Comparison of ENCODE assay signal across 3 worm cellular contexts in genomic region chrIII:8319100-8319499, ce11.
TF ChIP-seq lines count a peak whose summit lies in the region.

TSS of gene F10E9.11 (minus strand) at chrIII:8319260.

TF ChIP-seq in whole organism, L1 larva, 84 proteins besides CTCF, POLR2A, EP300 and RAD21 (continued from another document and continues in another):
- TF ChIP-seq zip-4 (GFP tag; optimal IDR thresholded peaks at IDR 0.05; lab: Kevin White, UChicago) (peak; percentile 48), nhr-76 (tag; optimal IDR thresholded peaks at IDR 0.05; lab: Kevin White, UChicago) (no peak), lir-3 (tag; optimal IDR thresholded peaks at IDR 0.05; lab: Kevin White, UChicago; ENCODE audit: poor library complexity) (peak; percentile 96), xbp-1 (tag; optimal IDR thresholded peaks at IDR 0.05; lab: Kevin White, UChicago) (peak; percentile 85), aha-1 (tag; optimal IDR thresholded peaks at IDR 0.05; lab: Kevin White, UChicago) (no peak), ceh-63 (GFP tag; optimal IDR thresholded peaks at IDR 0.05; lab: Kevin White, UChicago) (no peak), unc-30 (tag; optimal IDR thresholded peaks at IDR 0.05; lab: Kevin White, UChicago) (no peak), nhr-28 (tag; optimal IDR thresholded peaks at IDR 0.05; lab: Kevin White, UChicago) (no peak), fkh-8 (tag; optimal IDR thresholded peaks at IDR 0.05; lab: Kevin White, UChicago) (peak; percentile 86), mef-2 (tag; optimal IDR thresholded peaks at IDR 0.05; lab: Kevin White, UChicago) (no peak), lin-13 (GFP tag; optimal IDR thresholded peaks at IDR 0.05; lab: Kevin White, UChicago) (peak; percentile 75), ama-1 (optimal IDR thresholded peaks at IDR 0.05; lab: Kevin White, UChicago) (peak; percentile 62), ztf-4 (tag; optimal IDR thresholded peaks at IDR 0.05; lab: Kevin White, UChicago) (peak; percentile 57), nhr-47 (tag; optimal IDR thresholded peaks at IDR 0.05; lab: Kevin White, UChicago) (peak; percentile 94), lin-15B (tag; optimal IDR thresholded peaks at IDR 0.05; lab: Kevin White, UChicago) (no peak), dsc-1 (tag; optimal IDR thresholded peaks at IDR 0.05; lab: Kevin White, UChicago) (peak; percentile 92), snpc-4 (tag; optimal IDR thresholded peaks at IDR 0.05; lab: Kevin White, UChicago) (peak; percentile 51), nhr-20 (tag; optimal IDR thresholded peaks at IDR 0.05; lab: Kevin White, UChicago) (peak; percentile 86), fkh-10 (GFP tag; optimal IDR thresholded peaks at IDR 0.05; lab: Kevin White, UChicago) (peak; percentile 26), unc-98 (GFP tag; IDR thresholded peaks at IDR 0.05; lab: Robert Waterston, UW) (peak; percentile 76), snu-23 (GFP tag; optimal IDR thresholded peaks at IDR 0.05; lab: Kevin White, UChicago) (peak; percentile 91), nhr-12 (tag; optimal IDR thresholded peaks at IDR 0.05; lab: Kevin White, UChicago) (no peak), mep-1 (tag; optimal IDR thresholded peaks at IDR 0.05; lab: Kevin White, UChicago) (peak; percentile 95), lin-14 (GFP tag; optimal IDR thresholded peaks at IDR 0.05; lab: Kevin White, UChicago) (peak; percentile 85), sptf-1 (tag; optimal IDR thresholded peaks at IDR 0.05; lab: Kevin White, UChicago) (no peak), unc-130 (tag; optimal IDR thresholded peaks at IDR 0.05; lab: Kevin White, UChicago) (peak; percentile 74), egl-13 (tag; optimal IDR thresholded peaks at IDR 0.05; lab: Kevin White, UChicago) (peak; percentile 82), vab-15 (tag; optimal IDR thresholded peaks at IDR 0.05; lab: Kevin White, UChicago) (peak; percentile 85), mab-9 (GFP tag; IDR thresholded peaks at IDR 0.05; lab: Robert Waterston, UW) (no peak), elt-3 (tag; optimal IDR thresholded peaks at IDR 0.05; lab: Kevin White, UChicago) (peak in 3 of 6 experiments; percentile 25 to 52 (median 28)), nhr-237 (tag; optimal IDR thresholded peaks at IDR 0.05; lab: Kevin White, UChicago) (peak; percentile 2), pax-3 (tag; optimal IDR thresholded peaks at IDR 0.05; lab: Kevin White, UChicago) (peak; percentile 88), rnt-1 (tag; optimal IDR thresholded peaks at IDR 0.05; lab: Kevin White, UChicago) (peak; percentile 98), hlh-4 (tag; optimal IDR thresholded peaks at IDR 0.05; lab: Kevin White, UChicago) (no peak), pag-3 (tag; optimal IDR thresholded peaks at IDR 0.05; lab: Kevin White, UChicago; ENCODE audit: borderline replicate concordance, insufficient read depth) (no peak), jun-1 (tag; optimal IDR thresholded peaks at IDR 0.05; lab: Kevin White, UChicago) (peak; percentile 76), lin-35 (GFP tag; optimal IDR thresholded peaks at IDR 0.05; lab: Kevin White, UChicago) (peak; percentile 98), blmp-1 (tag; optimal IDR thresholded peaks at IDR 0.05; lab: Kevin White, UChicago) (peak; percentile 69), ceh-90 (tag; optimal IDR thresholded peaks at IDR 0.05; lab: Kevin White, UChicago) (peak; percentile 92), Y116A8C.19 (tag; optimal IDR thresholded peaks at IDR 0.05; lab: Kevin White, UChicago; ENCODE audit: borderline replicate concordance) (peak; percentile 57), lin-39 (tag; optimal IDR thresholded peaks at IDR 0.05; lab: Kevin White, UChicago) (peak; percentile 49), unc-62 (GFP tag; optimal IDR thresholded peaks at IDR 0.05; lab: Kevin White, UChicago) (no peak), efl-1 (optimal IDR thresholded peaks at IDR 0.05; lab: Kevin White, UChicago) (peak; percentile 97 to 99), efl-1 (GFP tag; optimal IDR thresholded peaks at IDR 0.05 in 1 of 2; lab: Kevin White, UChicago) (peak; percentile 96 to 99)

TF ChIP-seq in whole organism, L3 larva, 47 proteins besides CTCF, POLR2A, EP300 and RAD21 (continued from another document):
- TF ChIP-seq nhr-25 (tag; optimal IDR thresholded peaks at IDR 0.05; lab: Kevin White, UChicago) (peak; percentile 76), tbx-2 (tag; optimal IDR thresholded peaks at IDR 0.05; lab: Kevin White, UChicago) (no peak), nhr-11 (tag; optimal IDR thresholded peaks at IDR 0.05; lab: Kevin White, UChicago) (no peak), nhr-43 (tag; optimal IDR thresholded peaks at IDR 0.05; lab: Kevin White, UChicago; ENCODE audit: poor library complexity, severe bottlenecking) (peak; percentile 83), elt-2 (tag; optimal IDR thresholded peaks at IDR 0.05; lab: Kevin White, UChicago) (peak; percentile 2), fkh-10 (GFP tag; optimal IDR thresholded peaks at IDR 0.05; lab: Kevin White, UChicago) (no peak), pha-4 (tag; optimal IDR thresholded peaks at IDR 0.05; lab: Kevin White, UChicago) (peak; percentile 84), aly-2 (tag; optimal IDR thresholded peaks at IDR 0.05; lab: Kevin White, UChicago) (no peak), skn-1 (tag; optimal IDR thresholded peaks at IDR 0.05; lab: Kevin White, UChicago) (no peak), fos-1 (tag; optimal IDR thresholded peaks at IDR 0.05; lab: Kevin White, UChicago) (no peak)

TF ChIP-seq in whole organism, young adult, 124 proteins besides CTCF, POLR2A, EP300 and RAD21 (continued from another document):
- TF ChIP-seq mcd-1 (GFP tag; IDR thresholded peaks at IDR 0.05; lab: Robert Waterston, UW) (peak; percentile 71), attf-5 (GFP tag; optimal IDR thresholded peaks at IDR 0.05; lab: Kevin White, UChicago) (peak; percentile 67), gei-17 (GFP tag; optimal IDR thresholded peaks at IDR 0.05; lab: Kevin White, UChicago) (no peak), nfya-1 (tag; optimal IDR thresholded peaks at IDR 0.05; lab: Kevin White, UChicago; ENCODE audit: borderline replicate concordance, insufficient read depth) (no peak), Y67H2A.10 (GFP tag; conservative IDR thresholded peaks at IDR 0.05; lab: Robert Waterston, UW) (no peak; the same call in 1 of the 2 replicates), ceh-27 (GFP tag; optimal IDR thresholded peaks at IDR 0.05; lab: Kevin White, UChicago) (peak; percentile 95), unc-130 (GFP tag; optimal IDR thresholded peaks at IDR 0.05; lab: Kevin White, UChicago) (peak; percentile 89), ekl-4 (GFP tag; IDR thresholded peaks at IDR 0.05; lab: Robert Waterston, UW) (peak; percentile 62), pbrm-1 (GFP tag; IDR thresholded peaks at IDR 0.05; lab: Robert Waterston, UW) (peak; percentile 78), B0019.2 (GFP tag; conservative IDR thresholded peaks at IDR 0.05; lab: Robert Waterston, UW) (peak; percentile 74), dpl-1 (GFP tag; optimal IDR thresholded peaks at IDR 0.05; lab: Kevin White, UChicago) (peak; percentile 88), lin-40 (tag; optimal IDR thresholded peaks at IDR 0.05; lab: Kevin White, UChicago) (peak; percentile 42), F23B12.7 (tag; optimal IDR thresholded peaks at IDR 0.05; lab: Kevin White, UChicago; ENCODE audit: insufficient read depth) (peak; percentile 39), snpc-4 (GFP tag; optimal IDR thresholded peaks at IDR 0.05; lab: Kevin White, UChicago) (no peak), snpc-4 (tag; optimal IDR thresholded peaks at IDR 0.05; lab: Kevin White, UChicago) (peak in 2 of 4 experiments; percentile 37 to 56), T26A5.8 (tag; optimal IDR thresholded peaks at IDR 0.05; lab: Kevin White, UChicago) (no peak), attf-3 (GFP tag; conservative IDR thresholded peaks at IDR 0.05; lab: Robert Waterston, UW) (peak; percentile 73), let-607 (tag; optimal IDR thresholded peaks at IDR 0.05; lab: Kevin White, UChicago) (peak in 1 of 2 experiments; percentile 33), K12H6.12 (tag; optimal IDR thresholded peaks at IDR 0.05; lab: Kevin White, UChicago) (peak; percentile 57), C06A6.2 (GFP tag; conservative IDR thresholded peaks at IDR 0.05; lab: Robert Waterston, UW) (no peak), aptf-2 (GFP tag; conservative IDR thresholded peaks at IDR 0.05; lab: Robert Waterston, UW) (0 out of 2 replicates have a peak, but pooled peaks have one; percentile 37), madf-8 (GFP tag; conservative IDR thresholded peaks at IDR 0.05; lab: Robert Waterston, UW) (peak; percentile 69), F49E8.2 (tag; optimal IDR thresholded peaks at IDR 0.05; lab: Kevin White, UChicago; ENCODE audit: insufficient read depth) (peak; percentile 13), bed-2 (GFP tag; IDR thresholded peaks at IDR 0.05; lab: Robert Waterston, UW) (peak; percentile 83; the same call in 1 of the 2 replicates), cebp-1 (GFP tag; IDR thresholded peaks at IDR 0.05; lab: Robert Waterston, UW) (0 out of 2 replicates have a peak, but pooled peaks have one; percentile 25), cebp-1 (tag; optimal IDR thresholded peaks at IDR 0.05; lab: Kevin White, UChicago) (no peak), madf-10 (tag; optimal IDR thresholded peaks at IDR 0.05; lab: Kevin White, UChicago) (peak; percentile 66), ztf-18 (tag; optimal IDR thresholded peaks at IDR 0.05; lab: Kevin White, UChicago) (peak; percentile 39), rcor-1 (GFP tag; IDR thresholded peaks at IDR 0.05; lab: Robert Waterston, UW) (peak; percentile 82), dox-1 (GFP tag; IDR thresholded peaks at IDR 0.05; lab: Robert Waterston, UW) (peak; percentile 92), chd-7 (tag; optimal IDR thresholded peaks at IDR 0.05; lab: Kevin White, UChicago) (peak; percentile 36), ZK185.1 (tag; optimal IDR thresholded peaks at IDR 0.05; lab: Kevin White, UChicago; ENCODE audit: poor library complexity, severe bottlenecking) (peak; percentile 88), lin-54 (GFP tag; optimal IDR thresholded peaks at IDR 0.05; lab: Kevin White, UChicago) (peak; percentile 94), madf-3 (GFP tag; IDR thresholded peaks at IDR 0.05; lab: Robert Waterston, UW) (peak; percentile 85; the same call in 1 of the 2 replicates), Y95B8A.8 (GFP tag; IDR thresholded peaks at IDR 0.05; lab: Robert Waterston, UW) (peak; percentile 58; the same call in 1 of the 2 replicates), lsl-1 (GFP tag; optimal IDR thresholded peaks at IDR 0.05; lab: Kevin White, UChicago) (peak; percentile 69), him-1 (tag; optimal IDR thresholded peaks at IDR 0.05; lab: Kevin White, UChicago) (peak; percentile 63), efl-1 (GFP tag; optimal IDR thresholded peaks at IDR 0.05; lab: Kevin White, UChicago) (peak; percentile 90), ceh-79 (tag; optimal IDR thresholded peaks at IDR 0.05; lab: Kevin White, UChicago) (no peak), hmg-1.2 (GFP tag; IDR thresholded peaks at IDR 0.05; lab: Robert Waterston, UW) (peak; percentile 96), snpc-1.3 (tag; optimal IDR thresholded peaks at IDR 0.05; lab: Kevin White, UChicago; ENCODE audit: insufficient read depth) (peak; percentile 43)
TF ChIP-seq in whole organism, young adult: peak in this region for 59.
